Fruit fly (Drosophila melanogaster) whole organism: ENCODE results near the gene CG31370.

ENCODE experiments used
- CG8478 ChIP-seq: fragments of >200 bp; optimal IDR thresholded peaks from 2 replicates; lab custom pipeline; 2018; ENCODE audit warnings: inconsistent platforms
- Dll ChIP-seq: fragments of >200 bp; optimal IDR thresholded peaks from 2 replicates; lab custom pipeline; 2017
- EcR ChIP-seq, 2 experiments: fragments of >200 bp; optimal IDR thresholded peaks; 2 replicates each; lab custom pipeline; 2017; ENCODE audit warnings: missing biosample characterization in 2 of 2, missing genetic modification characterization in 2 of 2, missing genetic modification reagents in 2 of 2
- pan ChIP-seq: fragments of >200 bp; optimal IDR thresholded peaks from 2 replicates; lab custom pipeline; 2017
- psq ChIP-seq: fragments of >200 bp; optimal IDR thresholded peaks from 2 replicates; lab custom pipeline; 2017
- usp ChIP-seq: fragments of >200 bp; optimal IDR thresholded peaks from 2 replicates; lab custom pipeline; 2017; ENCODE audit warnings: missing biosample characterization, missing genetic modification characterization, mixed read lengths

Gene CG31370

dm6 chr3R:25308228-25308627 is 6.0 kb downstream of the CG31370 start, which contains the start of gene CG10550:
CG10550 (minus strand) TSS chr3R:25308391.
- TF ChIP-seq psq (no peak), CG8478 (lab: Kevin White, UChicago) (no peak), usp (GFP tag; lab: Kevin White, UChicago) (no peak), Dll (lab: Kevin White, UChicago) (no peak), EcR (GFP tag; optimal IDR thresholded peaks at IDR 0.05; lab: Kevin White, UChicago) (no peak), pan (lab: Kevin White, UChicago) (no peak)

DNA sequence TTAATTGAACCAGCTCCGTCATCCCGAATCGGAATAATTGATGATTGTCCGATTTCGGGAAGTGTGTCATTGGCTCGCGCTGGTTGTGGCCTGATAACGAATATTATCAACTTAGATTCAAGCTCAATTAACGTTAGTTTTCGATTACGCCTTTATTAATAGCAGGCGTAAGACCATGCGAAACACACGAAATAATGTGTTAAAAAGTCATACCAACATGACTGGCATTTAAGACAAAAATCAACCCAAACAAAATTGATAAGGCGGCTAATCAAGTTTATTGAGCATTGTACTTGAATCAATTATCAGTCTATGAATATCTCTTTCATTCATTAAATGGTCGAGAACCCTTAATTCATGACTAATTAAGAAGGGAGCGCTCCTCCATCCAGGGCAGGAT is 6.9 kb downstream of the CG31370 start:
- no peak for TF ChIP-seq usp (GFP tag; lab: Kevin White, UChicago)
- no peak for TF ChIP-seq CG8478 (lab: Kevin White, UChicago)
- no peak for TF ChIP-seq Dll (lab: Kevin White, UChicago)
- no peak for TF ChIP-seq EcR (GFP tag; optimal IDR thresholded peaks at IDR 0.05; lab: Kevin White, UChicago)
- TF ChIP-seq psq: no peak
- no peak for TF ChIP-seq pan (lab: Kevin White, UChicago)

dm6 chr3R:25310843-25311242 is 8.6 kb downstream of the CG31370 start, which contains the start of gene CG31099:
CG31099 (minus strand) TSS chr3R:25310943.
- TF ChIP-seq CG8478 (lab: Kevin White, UChicago): no peak
- TF ChIP-seq Dll (lab: Kevin White, UChicago): no peak
- no peak for TF ChIP-seq usp (GFP tag; lab: Kevin White, UChicago)
- TF ChIP-seq pan (lab: Kevin White, UChicago): no peak
- TF ChIP-seq EcR (GFP tag; optimal IDR thresholded peaks at IDR 0.05; lab: Kevin White, UChicago): no peak
- no peak for TF ChIP-seq psq

DNA sequence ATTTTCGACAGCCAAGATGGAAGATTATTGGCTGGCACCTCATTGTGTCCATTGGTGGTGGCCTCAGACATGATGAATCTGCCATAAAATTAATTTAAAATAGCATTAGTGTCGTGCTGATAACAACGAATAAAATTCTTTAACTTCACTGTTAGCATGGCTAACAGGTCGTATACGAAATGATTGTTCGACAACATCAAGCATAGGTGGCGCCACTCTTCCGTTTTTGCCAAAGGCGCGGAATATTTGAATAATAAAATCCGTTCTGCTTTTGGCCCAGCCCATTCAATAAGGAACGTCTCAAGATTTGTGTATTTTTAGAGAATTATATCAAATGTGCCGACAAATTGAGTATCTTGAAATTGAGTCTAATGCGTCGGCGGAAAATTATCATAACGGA is 10.3 kb downstream of the CG31370 start:
- no peak for TF ChIP-seq Dll (lab: Kevin White, UChicago)
- no peak for TF ChIP-seq EcR (GFP tag; optimal IDR thresholded peaks at IDR 0.05; lab: Kevin White, UChicago)
- no peak for TF ChIP-seq psq
- no peak for TF ChIP-seq pan (lab: Kevin White, UChicago)
- no peak for TF ChIP-seq usp (GFP tag; lab: Kevin White, UChicago)
- TF ChIP-seq CG8478 (lab: Kevin White, UChicago): no peak

DNA sequence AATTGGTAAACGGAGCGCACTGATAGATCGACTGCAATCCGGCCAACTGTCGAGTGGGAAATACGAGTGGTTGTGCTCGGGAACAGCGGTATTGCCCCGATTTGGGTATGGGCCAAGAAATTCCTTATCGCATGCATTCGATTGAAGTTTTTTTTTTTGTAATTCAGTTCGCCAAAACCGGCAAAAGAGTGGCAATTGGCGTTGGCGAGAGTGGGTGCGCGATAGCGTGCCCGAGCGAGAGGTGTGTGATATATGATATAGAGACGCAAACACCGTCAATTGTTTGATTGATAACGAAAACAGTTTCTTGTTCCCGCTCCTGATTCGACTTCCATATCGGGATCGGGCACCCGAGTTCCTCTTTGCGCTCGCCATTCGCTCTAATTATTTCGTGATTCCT is 11.5 kb downstream of the CG31370 start, which contains the start of gene CG31087:
Gene CG31087 (minus strand): TSS at position 63 of the 400 bp plus-strand sequence.
- TF ChIP-seq pan (lab: Kevin White, UChicago): no peak
- no peak for TF ChIP-seq usp (GFP tag; lab: Kevin White, UChicago)
- no peak for TF ChIP-seq CG8478 (lab: Kevin White, UChicago)

DNA sequence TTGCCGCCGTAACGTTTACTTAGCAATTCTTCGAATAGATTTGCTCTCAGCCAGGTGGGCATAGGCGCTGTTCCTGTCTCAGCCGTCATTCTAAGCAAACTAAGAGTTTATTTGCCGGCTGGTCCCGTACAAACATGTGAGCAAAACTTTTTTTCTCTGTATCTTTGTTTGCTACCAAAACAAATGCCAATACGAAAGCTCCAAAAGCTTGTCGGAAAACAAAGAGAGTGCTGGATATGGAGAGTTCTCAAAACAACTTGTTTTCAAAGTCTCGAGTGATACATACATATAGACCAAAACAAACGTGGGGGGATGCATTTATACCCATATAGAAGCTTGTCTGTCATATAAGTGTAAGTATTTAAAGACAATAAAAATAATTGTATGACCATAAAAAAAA is 13.8 kb downstream of the CG31370 start, which contains the start of gene CG10559:
Gene CG10559 (minus strand): TSS at position 101 of the 400 bp plus-strand sequence.
- no peak for TF ChIP-seq usp (GFP tag; lab: Kevin White, UChicago)
- no peak for TF ChIP-seq Dll (lab: Kevin White, UChicago)
- TF ChIP-seq pan (lab: Kevin White, UChicago): no peak
- TF ChIP-seq CG8478 (lab: Kevin White, UChicago): no peak

DNA sequence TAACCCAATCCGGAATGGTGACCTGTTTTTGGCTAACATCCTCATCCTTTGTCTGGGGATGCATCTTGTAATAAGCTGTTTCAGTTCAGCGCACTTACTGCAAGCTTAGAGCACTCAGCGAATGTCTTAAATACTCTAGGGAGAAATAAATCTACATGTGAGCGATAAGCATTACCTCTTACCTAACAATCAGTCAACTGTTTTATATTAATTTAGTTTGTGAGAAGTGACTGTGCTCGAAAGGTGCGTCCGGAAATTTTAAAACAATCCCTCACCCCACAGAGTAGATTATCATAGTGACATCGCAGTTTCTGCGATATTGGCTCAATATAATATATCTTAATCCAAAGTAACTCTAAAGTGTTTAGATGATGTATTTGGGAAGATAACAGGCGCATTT is 15.7 kb downstream of the CG31370 start, which contains the start of gene CG10553:
Gene CG10553 (minus strand): TSS at position 101 of the 400 bp plus-strand sequence.
- no peak for TF ChIP-seq usp (GFP tag; lab: Kevin White, UChicago)
- TF ChIP-seq pan (lab: Kevin White, UChicago): no peak
- TF ChIP-seq psq: no peak
- no peak for TF ChIP-seq Dll (lab: Kevin White, UChicago)
- TF ChIP-seq EcR (GFP tag; optimal IDR thresholded peaks at IDR 0.05; lab: Kevin White, UChicago): no peak
- no peak for TF ChIP-seq CG8478 (lab: Kevin White, UChicago)

DNA sequence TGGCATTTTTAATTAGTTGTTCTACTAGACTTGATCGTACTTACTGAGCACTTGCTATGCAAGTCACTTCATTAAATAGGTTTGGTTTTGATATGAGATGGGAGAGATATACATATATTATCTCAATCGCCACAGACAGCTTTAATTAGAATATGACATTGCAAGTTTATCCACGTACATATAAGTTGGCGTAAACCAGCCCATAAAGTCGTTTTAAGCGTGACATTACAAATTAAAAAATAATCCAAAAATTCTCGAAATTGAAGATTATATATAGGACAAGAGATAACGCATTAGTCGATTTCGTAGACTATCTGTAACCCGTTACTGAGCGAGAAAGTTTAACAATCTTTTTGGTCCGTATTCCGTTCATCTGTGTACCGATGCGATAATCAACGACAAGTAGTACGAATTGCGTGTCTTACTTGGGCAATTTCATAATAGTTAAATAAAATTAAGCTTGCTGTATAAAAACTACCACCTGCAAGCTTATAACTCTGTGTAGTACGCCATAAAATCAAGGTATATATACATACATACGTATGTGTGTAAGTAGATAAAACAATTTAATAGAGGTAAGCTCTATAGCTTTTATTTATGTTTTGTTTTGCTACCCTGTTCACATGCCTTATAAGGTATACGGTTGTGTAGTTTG is 17.9 kb downstream of the CG31370 start, which contains the start of gene CG10560:
Gene CG10560 (minus strand): TSS at position 51 of the 655 bp plus-strand sequence.
- TF ChIP-seq EcR (GFP tag; optimal IDR thresholded peaks at IDR 0.05; lab: Kevin White, UChicago) (no peak), CG8478 (lab: Kevin White, UChicago) (no peak), Dll (lab: Kevin White, UChicago) (no peak), psq (no peak)

- TF ChIP-seq EcR (GFP tag; optimal IDR thresholded peaks at IDR 0.05; lab: Kevin White, UChicago) (no peak), Dll (lab: Kevin White, UChicago) (no peak)
Measured at dm6 chr3R:25320898-25321297, 18.6 kb downstream of the CG31370 start.

- TF ChIP-seq psq: no peak
- TF ChIP-seq Dll (lab: Kevin White, UChicago): no peak
- no peak for TF ChIP-seq pan (lab: Kevin White, UChicago)
- TF ChIP-seq usp (GFP tag; lab: Kevin White, UChicago): no peak
- no peak for TF ChIP-seq CG8478 (lab: Kevin White, UChicago)
- no peak for TF ChIP-seq EcR (GFP tag; optimal IDR thresholded peaks at IDR 0.05; lab: Kevin White, UChicago)
Measured at dm6 chr3R:25321681-25322080, 19.4 kb downstream of the CG31370 start.

DNA sequence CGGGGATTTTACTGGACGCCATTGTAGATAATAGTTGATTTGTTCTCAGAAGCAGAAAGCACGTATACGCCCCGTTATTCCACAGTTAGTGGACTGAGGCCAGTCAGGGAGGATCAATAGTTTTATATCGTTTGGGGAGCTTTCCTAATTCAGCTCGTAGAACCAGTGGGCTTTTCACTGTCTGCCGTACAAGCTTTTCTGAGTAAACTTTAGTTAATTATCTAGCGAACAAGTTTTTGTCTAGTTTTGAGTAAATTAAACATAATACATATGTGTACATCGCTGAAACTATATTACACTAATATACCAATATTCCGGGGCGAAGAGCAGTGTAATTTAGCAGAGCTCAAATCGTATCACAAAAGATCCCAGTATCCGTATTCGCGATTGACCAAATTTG is 20.4 kb downstream of the CG31370 start, which contains the start of gene CG10562:
Gene CG10562 (minus strand): TSS at position 101 of the 400 bp plus-strand sequence.
- TF ChIP-seq EcR (GFP tag; optimal IDR thresholded peaks at IDR 0.05; lab: Kevin White, UChicago): no peak
- TF ChIP-seq usp (GFP tag; lab: Kevin White, UChicago): no peak
- TF ChIP-seq Dll (lab: Kevin White, UChicago): no peak
- no peak for TF ChIP-seq pan (lab: Kevin White, UChicago)
- no peak for TF ChIP-seq CG8478 (lab: Kevin White, UChicago)
- TF ChIP-seq psq: no peak

DNA sequence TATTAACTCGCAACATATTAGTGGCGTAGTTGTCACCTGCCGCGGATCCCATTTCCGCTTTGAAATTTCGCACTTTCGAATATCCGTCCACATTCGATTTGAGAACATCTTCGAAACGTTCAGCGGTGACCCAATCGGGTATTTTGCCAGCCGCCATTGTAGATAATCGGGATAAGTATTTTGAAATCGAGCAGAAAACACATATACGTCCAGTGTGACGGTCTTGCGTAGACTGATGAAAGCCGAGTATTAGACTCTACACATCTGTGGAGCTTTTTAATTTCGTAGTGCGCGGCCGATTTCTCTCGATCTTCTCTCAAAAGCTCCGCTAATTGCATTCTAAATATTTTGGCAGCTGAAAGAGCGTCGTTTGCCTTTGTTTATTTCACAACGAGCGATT is 26.8 kb downstream of the CG31370 start, which contains the start of gene CHKov1:
Gene CHKov1 (minus strand): TSS at position 238 of the 400 bp plus-strand sequence.
- TF ChIP-seq EcR (GFP tag; optimal IDR thresholded peaks at IDR 0.05; lab: Kevin White, UChicago) (no peak), usp (GFP tag; lab: Kevin White, UChicago) (no peak), psq (no peak), CG8478 (lab: Kevin White, UChicago) (no peak), Dll (lab: Kevin White, UChicago) (no peak), pan (lab: Kevin White, UChicago) (no peak)
